Worm (Caenorhabditis elegans): ENCODE data around the gene F40G12.7.

Gene F40G12.7

DNA sequence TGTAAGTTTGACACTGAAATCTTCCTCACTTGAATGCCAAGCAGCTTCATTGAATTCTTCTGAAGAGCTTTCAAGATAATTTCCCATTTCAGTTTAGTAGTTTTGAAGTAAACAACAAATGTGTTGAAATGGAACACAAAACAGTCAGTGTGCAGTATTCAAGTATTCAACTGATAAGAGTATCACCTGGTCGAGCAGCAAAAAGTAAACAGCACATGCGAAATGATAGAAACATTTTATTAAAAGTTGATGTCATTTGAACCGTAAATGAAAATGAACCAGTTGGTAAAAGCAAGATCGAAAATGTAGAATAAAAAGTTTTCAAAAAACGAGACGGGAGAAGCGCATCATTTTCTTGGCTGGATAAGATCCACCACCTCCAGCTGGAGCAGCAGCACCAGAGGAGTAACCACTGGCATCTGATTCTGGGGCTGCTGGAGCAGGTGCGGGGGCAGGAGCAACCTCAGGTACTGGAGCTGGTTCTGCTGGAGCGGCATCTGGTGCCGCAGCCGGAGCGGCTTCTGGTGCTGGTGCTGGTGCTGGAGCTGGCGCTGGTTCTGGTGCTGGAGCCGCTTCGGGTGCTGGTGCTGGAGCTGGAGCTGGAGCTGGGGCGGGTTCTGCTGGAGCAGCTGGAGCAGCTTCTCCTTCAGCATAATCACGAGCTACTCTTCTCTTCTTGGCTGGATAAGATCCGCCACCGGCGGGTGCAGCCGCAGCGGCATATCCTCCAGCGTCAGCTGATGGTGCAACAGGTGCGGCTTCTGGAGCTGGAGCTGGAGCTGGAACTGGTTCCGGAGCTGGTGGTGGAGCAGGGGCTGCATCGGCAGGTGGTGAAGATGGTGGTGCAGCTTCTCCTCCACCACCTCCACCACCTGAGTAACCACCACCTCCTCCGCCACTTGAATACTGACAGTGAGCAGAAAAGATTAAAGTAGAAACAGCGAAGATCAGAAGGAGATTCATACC lies 50.4 kb downstream of the F40G12.7 start, which contains the start of the genes F47B8.4 and F47B8.18:
Gene F47B8.4, minus strand, starts transcription at position 172 of the 966 bp plus-strand sequence.
Gene F47B8.18, minus strand, starts transcription at position 963 of the 966 bp plus-strand sequence.
- no peak for TF ChIP-seq ceh-82 (tag; optimal IDR thresholded peaks at IDR 0.05)
- no peak for TF ChIP-seq ZK546.5 (tag; optimal IDR thresholded peaks at IDR 0.05)
- TF ChIP-seq fos-1 (tag; optimal IDR thresholded peaks at IDR 0.05) = peak; percentile 26
- TF ChIP-seq snpc-4 (tag; optimal IDR thresholded peaks at IDR 0.05) = no peak
- no peak for TF ChIP-seq elt-1 (tag; optimal IDR thresholded peaks at IDR 0.05)
